Worm (Caenorhabditis elegans): ENCODE data around the gene atad-3.

DNA sequence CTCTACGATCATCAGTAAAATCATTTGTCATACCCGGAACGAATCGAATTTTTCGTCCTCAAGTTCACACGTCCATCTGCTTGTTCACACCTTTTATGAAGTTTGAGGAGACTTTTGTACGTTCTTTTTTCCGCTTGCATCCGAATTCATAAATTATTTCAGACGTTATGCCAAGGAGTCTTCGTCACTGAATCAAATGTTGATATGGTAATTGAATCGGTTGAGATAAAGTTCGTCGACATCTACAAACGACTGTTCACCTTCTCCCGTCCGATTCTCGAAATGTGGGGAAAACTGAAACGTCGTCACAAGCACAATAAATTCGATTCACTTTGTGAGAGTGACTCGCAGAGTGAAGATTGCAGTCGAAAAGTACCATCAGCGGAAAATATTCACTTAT is 3.3 kb downstream of the atad-3 start:
- TF ChIP-seq ceh-31 (tag; optimal IDR thresholded peaks at IDR 0.05) (no peak), pag-3 (tag; optimal IDR thresholded peaks at IDR 0.05; ENCODE audit: borderline replicate concordance) (no peak), hlh-30 (tag; optimal IDR thresholded peaks at IDR 0.05; ENCODE audit: insufficient read depth) (no peak), hlh-13 (GFP tag; optimal IDR thresholded peaks at IDR 0.05) (no peak), ceh-30 (tag; optimal IDR thresholded peaks at IDR 0.05) (no peak), unc-55 (GFP tag; optimal IDR thresholded peaks at IDR 0.05) (no peak), tbx-2 (tag; optimal IDR thresholded peaks at IDR 0.05) (no peak), ama-1 (optimal IDR thresholded peaks at IDR 0.05) (no peak), pha-4 (tag; optimal IDR thresholded peaks at IDR 0.05) (no peak), elt-2 (tag; optimal IDR thresholded peaks at IDR 0.05) (no peak), sox-4 (tag; optimal IDR thresholded peaks at IDR 0.05) (no peak)
